Fruit fly (Drosophila melanogaster) whole organism, wandering third instar larva: ENCODE results near the gene CG42564.

Experiments
- Abd-B ChIP-seq: fragments of >200 bp; optimal IDR thresholded peaks from 2 replicates; lab custom pipeline; 2017; ENCODE audit warnings: missing biosample characterization, missing genetic modification characterization
- CG32264 ChIP-seq: fragments of 200-800 bp; sonication (Bioruptor generic); optimal IDR thresholded peaks from 2 replicates; lab custom pipeline; 2016; ENCODE audit warnings: missing biosample characterization, missing genetic modification characterization
- CG9705 ChIP-seq: fragments of 200-800 bp; sonication (Bioruptor generic); optimal IDR thresholded peaks from 2 replicates; lab custom pipeline; 2018; ENCODE audit warnings: missing biosample characterization, mild to moderate bottlenecking, missing genetic modification characterization
- CrebA ChIP-seq: fragments of 200-800 bp; sonication (Bioruptor generic); optimal IDR thresholded peaks from 2 replicates; lab custom pipeline; 2016; ENCODE audit warnings: missing biosample characterization, mild to moderate bottlenecking, missing genetic modification characterization, borderline replicate concordance
- Dfd ChIP-seq: fragments of >200 bp; optimal IDR thresholded peaks from 2 replicates; lab custom pipeline; 2017; ENCODE audit warnings: missing biosample characterization, missing genetic modification characterization
- Dif ChIP-seq: fragments of 200-275, 200-300 bp; sonication (Bioruptor generic); optimal IDR thresholded peaks from 2 replicates; lab custom pipeline; 2018; ENCODE audit warnings: missing biosample characterization, missing genetic modification characterization; ENCODE audit not compliant: partially characterized antibody
- HLH106 ChIP-seq: fragments of 200-800 bp; optimal IDR thresholded peaks from 3 replicates; lab custom pipeline; 2019; ENCODE audit warnings: missing biosample characterization, mild to moderate bottlenecking, missing genetic modification characterization, moderate library complexity
- Hnf4 ChIP-seq: fragments of 200-800 bp; sonication (Bioruptor generic); optimal IDR thresholded peaks from 2 replicates; lab custom pipeline; 2016; ENCODE audit warnings: missing biosample characterization, mild to moderate bottlenecking, missing genetic modification characterization
- Hr78 ChIP-seq: fragments of >200 bp; optimal IDR thresholded peaks from 2 replicates; lab custom pipeline; 2017; ENCODE audit warnings: missing biosample characterization, missing genetic modification characterization
- Hr83 ChIP-seq: fragments of 200-300 bp; sonication (Bioruptor generic); optimal IDR thresholded peaks from 2 replicates; lab custom pipeline; 2016; ENCODE audit warnings: missing biosample characterization, mild to moderate bottlenecking, missing genetic modification characterization, moderate library complexity; ENCODE audit not compliant: poor library complexity, severe bottlenecking
- Mio ChIP-seq: sonication (Bioruptor generic); optimal IDR thresholded peaks from 2 replicates; lab custom pipeline; 2016; ENCODE audit warnings: missing biosample characterization, missing genetic modification characterization
- Myc ChIP-seq: fragments of >200 bp; optimal IDR thresholded peaks from 2 replicates; lab custom pipeline; 2017
- N ChIP-seq: fragments of >200 bp; optimal IDR thresholded peaks from 2 replicates; lab custom pipeline; 2018; ENCODE audit warnings: missing biosample characterization, missing external identifiers, missing genetic modification characterization
- OdsH ChIP-seq: fragments of 200-800 bp; sonication (Bioruptor generic); optimal IDR thresholded peaks from 2 replicates; lab custom pipeline; 2016; ENCODE audit warnings: missing biosample characterization, mild to moderate bottlenecking, missing genetic modification characterization
- Rel ChIP-seq, 2 experiments: fragments of 200-800 bp; sonication (Bioruptor generic) in 1 of 2; optimal IDR thresholded peaks; 2 replicates in 1 of 2; 3 replicates in 1 of 2; lab custom pipeline; 2016 to 2019; ENCODE audit warnings: mild to moderate bottlenecking in 2 of 2, missing biosample characterization in 2 of 2, missing genetic modification characterization in 2 of 2, moderate library complexity in 1 of 2
- Sp1 ChIP-seq: fragments of 200-800 bp; sonication (Bioruptor generic); optimal IDR thresholded peaks from 3 replicates; lab custom pipeline; 2019; ENCODE audit warnings: missing biosample characterization, mild to moderate bottlenecking, missing genetic modification characterization, moderate library complexity
- Vsx2 ChIP-seq: fragments of 200-300, 225-300 bp; sonication (Bioruptor generic); optimal IDR thresholded peaks from 2 replicates; lab custom pipeline; 2018; ENCODE audit warnings: missing biosample characterization, missing genetic modification characterization; ENCODE audit not compliant: partially characterized antibody
- br ChIP-seq: fragments of 200-800 bp; sonication (Bioruptor generic); optimal IDR thresholded peaks from 2 replicates; lab custom pipeline; 2016; ENCODE audit warnings: missing biosample characterization, missing genetic modification characterization
- brk ChIP-seq: fragments of 200-800 bp; sonication (Bioruptor generic); optimal IDR thresholded peaks from 2 replicates; lab custom pipeline; 2016; ENCODE audit warnings: missing biosample characterization, mild to moderate bottlenecking, missing genetic modification characterization
- dl ChIP-seq, 2 experiments: fragments of 175-275, 200-275 bp in 1 of 2; fragments of 200-275 bp in 1 of 2; sonication (Bioruptor generic); optimal IDR thresholded peaks; lab custom pipeline; 2018; ENCODE audit warnings: mild to moderate bottlenecking in 2 of 2, missing biosample characterization in 2 of 2, missing genetic modification characterization in 2 of 2, moderate library complexity in 2 of 2; ENCODE audit not compliant: partially characterized antibody in 2 of 2, insufficient read depth in 1 of 2
- dmrt93B ChIP-seq: fragments of 200-800 bp; sonication (Bioruptor generic); optimal IDR thresholded peaks from 2 replicates; lab custom pipeline; 2018; ENCODE audit warnings: missing biosample characterization, mild to moderate bottlenecking, missing genetic modification characterization
- dsf ChIP-seq: sonication (Bioruptor generic); optimal IDR thresholded peaks from 2 replicates; lab custom pipeline; 2016; ENCODE audit warnings: missing biosample characterization, missing genetic modification characterization, borderline replicate concordance
- ey ChIP-seq: fragments of 200-800 bp; sonication (Bioruptor generic); optimal IDR thresholded peaks from 2 replicates; lab custom pipeline; 2016; ENCODE audit warnings: missing biosample characterization, missing genetic modification characterization
- foxo ChIP-seq, 2 experiments: fragments of 200-800 bp; sonication (Bioruptor generic); optimal IDR thresholded peaks; 2 replicates in 1 of 2; 3 replicates in 1 of 2; lab custom pipeline; 2016 to 2017; ENCODE audit warnings: missing biosample characterization in 2 of 2, missing genetic modification characterization in 2 of 2
- fru ChIP-seq: fragments of 200-800 bp; sonication (Bioruptor generic); optimal IDR thresholded peaks from 3 replicates; lab custom pipeline; 2016; ENCODE audit warnings: missing biosample characterization, mild to moderate bottlenecking, missing genetic modification characterization
- h ChIP-seq: fragments of 200-800 bp; sonication (Bioruptor generic); optimal IDR thresholded peaks from 3 replicates; lab custom pipeline; 2016; ENCODE audit warnings: missing biosample characterization, mild to moderate bottlenecking, missing genetic modification characterization
- jim ChIP-seq: fragments of 175-275, 200-325 bp; sonication (Bioruptor generic); optimal IDR thresholded peaks from 2 replicates; lab custom pipeline; 2016; ENCODE audit warnings: missing biosample characterization, mild to moderate bottlenecking, missing genetic modification characterization
- lola ChIP-seq: fragments of >200 bp; optimal IDR thresholded peaks from 2 replicates; lab custom pipeline; 2017; ENCODE audit warnings: missing biosample characterization, missing genetic modification characterization
- pan ChIP-seq: fragments of >200 bp; optimal IDR thresholded peaks from 2 replicates; lab custom pipeline; 2017
- psq ChIP-seq: fragments of 200-800 bp; sonication (Bioruptor generic); optimal IDR thresholded peaks from 3 replicates; lab custom pipeline; 2017; ENCODE audit warnings: missing biosample characterization, mild to moderate bottlenecking, missing genetic modification characterization, moderate library complexity
- rgr ChIP-seq: fragments of 200-800 bp; sonication (Bioruptor generic); optimal IDR thresholded peaks from 3 replicates; lab custom pipeline; 2016; ENCODE audit warnings: missing biosample characterization, mild to moderate bottlenecking, missing genetic modification characterization
- sage ChIP-seq: fragments of 200-800 bp; sonication (Bioruptor generic); optimal IDR thresholded peaks from 2 replicates; lab custom pipeline; 2016; ENCODE audit warnings: missing biosample characterization, mild to moderate bottlenecking, missing genetic modification characterization
- sv ChIP-seq: fragments of 200-800 bp; sonication (Bioruptor generic); optimal IDR thresholded peaks from 3 replicates; lab custom pipeline; 2016; ENCODE audit warnings: missing biosample characterization, missing genetic modification characterization
- tai ChIP-seq: sonication (Bioruptor generic); optimal IDR thresholded peaks from 2 replicates; lab custom pipeline; 2016; ENCODE audit warnings: missing biosample characterization, missing genetic modification characterization
- usp ChIP-seq: fragments of >200 bp; optimal IDR thresholded peaks from 2 replicates; lab custom pipeline; 2017; ENCODE audit warnings: missing biosample characterization, missing genetic modification characterization
- woc ChIP-seq: sonication (Bioruptor generic); optimal IDR thresholded peaks from 2 replicates; lab custom pipeline; 2016; ENCODE audit warnings: missing biosample characterization, mild to moderate bottlenecking, missing genetic modification characterization

The CG42564 gene

DNA sequence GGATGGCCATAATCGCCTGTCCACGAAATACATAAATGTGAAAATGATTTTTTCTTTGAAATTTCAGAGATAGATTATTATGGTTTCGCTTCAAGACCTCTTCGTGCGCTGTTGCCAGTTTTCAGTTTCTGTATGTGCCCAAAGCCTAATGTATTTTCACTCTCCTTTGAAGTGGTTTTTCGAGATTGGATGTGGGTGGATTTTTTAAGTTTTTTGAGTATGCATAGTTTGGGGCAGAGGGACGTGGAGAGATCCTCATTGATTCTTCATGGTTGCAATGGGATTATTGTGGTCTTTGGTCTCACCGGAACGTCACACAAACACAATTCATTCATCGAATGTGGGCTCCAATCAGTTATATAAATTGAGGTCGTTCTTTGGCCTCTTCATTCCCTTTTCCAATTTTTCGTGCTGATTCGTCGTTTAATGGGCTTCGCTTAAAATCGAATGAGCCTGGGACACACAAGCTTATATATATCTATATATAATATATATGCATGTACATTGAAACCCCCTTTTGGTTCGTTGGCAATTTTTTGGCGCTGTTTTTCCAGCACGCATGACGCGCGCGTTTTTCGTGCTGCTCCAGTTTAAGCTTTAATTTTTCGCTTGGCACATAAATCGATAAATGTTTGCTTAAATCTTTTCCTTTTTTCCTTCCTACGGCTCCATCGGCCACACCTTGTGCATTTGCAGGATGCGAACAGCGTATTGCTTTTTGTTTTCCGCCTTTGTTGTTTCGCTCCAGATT, 37.4 kb downstream of the CG42564 start:
- TF ChIP-seq jim (no peak), sv (GFP tag; lab: Kevin White, UChicago) (no peak), usp (GFP tag; lab: Kevin White, UChicago) (no peak), Hr83 (GFP tag; lab: Kevin White, UChicago) (no peak), Abd-B (GFP tag; lab: Kevin White, UChicago) (no peak), N (GFP tag; lab: Kevin White, UChicago) (no peak), brk (GFP tag; lab: Kevin White, UChicago) (no peak), OdsH (GFP tag; lab: Kevin White, UChicago) (no peak), Mio (GFP tag; lab: Kevin White, UChicago) (no peak), dmrt93B (GFP tag; lab: Kevin White, UChicago) (no peak), rgr (GFP tag; lab: Kevin White, UChicago) (no peak)

DNA sequence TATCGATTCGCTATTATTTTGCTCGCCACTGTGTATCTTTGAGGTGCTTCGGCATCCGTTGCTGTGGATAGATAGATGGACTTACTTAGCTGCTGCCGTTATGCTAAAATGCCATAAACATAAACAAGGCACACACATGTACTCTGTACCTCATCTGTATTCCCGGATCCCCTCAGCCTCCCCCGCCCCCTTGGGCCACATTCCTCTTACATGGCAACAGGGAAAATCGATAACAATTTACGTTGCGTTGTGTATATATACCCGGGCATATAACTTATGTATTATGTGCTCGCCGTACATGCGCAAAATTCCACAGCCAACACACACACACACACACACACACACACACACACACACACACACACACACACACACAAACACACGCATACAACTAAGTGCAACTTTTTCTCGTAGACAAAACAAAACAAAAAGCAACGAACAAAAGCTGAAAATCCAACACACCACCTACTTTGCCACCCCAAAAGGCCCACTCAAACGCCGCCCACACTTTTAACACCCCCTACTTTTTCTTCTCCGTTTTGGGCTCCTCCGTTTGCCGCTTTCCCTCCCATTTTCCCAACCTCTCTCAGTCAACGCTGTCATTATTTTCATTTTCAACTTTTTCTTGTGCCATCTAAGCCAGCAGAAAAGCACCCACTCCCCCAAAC, 39.6 kb downstream of the CG42564 start:
- TF ChIP-seq Dfd (GFP tag; lab: Kevin White, UChicago), result peak; percentile 81
- TF ChIP-seq dmrt93B (GFP tag; lab: Kevin White, UChicago), result no peak
- TF ChIP-seq, all 38 proteins: peak for 1

DNA sequence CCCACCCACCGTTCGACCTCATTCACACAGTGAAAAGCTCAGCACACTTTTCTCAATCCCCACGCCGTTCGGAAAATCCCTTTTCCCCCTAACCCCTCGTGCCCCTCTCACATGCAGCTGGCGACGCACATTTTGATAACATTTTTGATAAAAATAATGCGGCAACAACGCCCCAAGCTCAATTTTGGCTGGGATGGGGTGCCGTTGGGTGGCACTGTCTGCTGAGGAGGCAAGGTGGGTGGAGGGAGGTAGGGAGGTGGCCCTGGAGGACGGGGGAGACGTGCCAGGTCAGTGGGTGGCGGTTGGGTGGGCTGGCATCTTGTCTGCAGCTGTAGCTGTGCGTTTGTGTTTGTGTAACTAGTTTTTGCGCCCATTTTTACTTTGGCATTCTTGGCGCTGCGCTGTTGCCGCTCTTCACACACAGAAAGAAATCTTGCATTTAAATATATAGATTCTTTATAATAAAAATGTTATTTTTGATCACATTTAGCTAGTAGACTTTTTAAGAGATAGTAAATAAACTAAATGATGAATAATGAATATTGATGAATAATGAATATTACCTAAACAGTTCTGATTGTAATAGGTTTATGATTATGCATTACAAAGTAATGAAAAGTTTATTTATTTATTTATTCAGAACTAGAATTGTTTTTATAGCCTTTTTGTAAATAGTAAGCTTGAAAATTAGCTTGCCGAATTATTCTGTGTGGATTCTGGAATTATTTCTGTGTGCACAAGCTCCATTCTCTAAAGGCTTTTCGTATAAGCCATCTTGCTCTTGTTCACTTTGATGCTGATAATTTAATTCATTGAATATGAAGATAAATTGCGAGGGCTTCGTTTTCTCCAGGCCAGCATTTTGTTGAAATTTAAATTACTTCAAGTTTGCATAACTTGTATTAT, 40.4 kb downstream of the CG42564 start:
- no peak for TF ChIP-seq sage (GFP tag; lab: Kevin White, UChicago)
- TF ChIP-seq Dfd (GFP tag; lab: Kevin White, UChicago), result peak; percentile 51

DNA sequence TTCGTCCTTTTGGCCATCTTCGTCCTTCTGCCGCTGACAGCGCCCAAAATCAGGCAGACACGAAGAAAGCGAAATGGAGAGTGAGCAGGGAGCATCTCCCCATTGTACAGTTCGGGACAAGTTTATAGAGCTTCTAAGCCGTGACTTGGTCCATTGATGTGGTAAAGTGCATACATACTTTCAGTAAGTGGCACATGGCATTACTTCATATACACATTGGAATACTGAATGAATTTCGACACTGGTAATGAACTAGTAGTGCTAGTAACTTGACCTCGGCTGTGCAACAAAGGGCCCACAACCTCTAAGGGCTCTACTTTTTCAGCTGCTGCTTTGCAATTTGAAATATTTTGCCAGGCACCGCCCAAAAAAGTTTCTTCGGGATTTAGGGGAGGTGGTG, 42.0 kb downstream of the CG42564 start:
- TF ChIP-seq foxo (GFP tag; optimal IDR thresholded peaks at IDR 0.05; lab: Kevin White, UChicago), result peak in 1 of 2 experiments; percentile 61
- no peak for TF ChIP-seq Myc (lab: Kevin White, UChicago)
- no peak for TF ChIP-seq Dif
- TF ChIP-seq Hr78, result no peak
- TF ChIP-seq fru (GFP tag; lab: Kevin White, UChicago), result peak; percentile 23
- TF ChIP-seq lola (GFP tag; lab: Kevin White, UChicago), result no peak
- peak; percentile 52 for TF ChIP-seq ey (GFP tag; lab: Kevin White, UChicago)
- TF ChIP-seq Vsx2 (GFP tag; lab: Kevin White, UChicago), result no peak
- TF ChIP-seq CG32264 (GFP tag; lab: Kevin White, UChicago), result peak; percentile 35
- TF ChIP-seq woc (GFP tag; lab: Kevin White, UChicago), result no peak
- peak; percentile 42 for TF ChIP-seq h (GFP tag; lab: Kevin White, UChicago)
- no peak for TF ChIP-seq brk (GFP tag; lab: Kevin White, UChicago)
- peak; percentile 43 for TF ChIP-seq br (GFP tag; lab: Kevin White, UChicago)
- peak; percentile 37 for TF ChIP-seq Sp1 (GFP tag; lab: Kevin White, UChicago)
- peak; percentile 29 for TF ChIP-seq HLH106
- peak; percentile 62 for TF ChIP-seq rgr (GFP tag; lab: Kevin White, UChicago)
- peak; percentile 21 for TF ChIP-seq psq (GFP tag; lab: Kevin White, UChicago)
- peak; percentile 4 for TF ChIP-seq dmrt93B (GFP tag; lab: Kevin White, UChicago)
- TF ChIP-seq pan (lab: Kevin White, UChicago), result no peak
- TF ChIP-seq tai (GFP tag; lab: Kevin White, UChicago), result no peak
- no peak for TF ChIP-seq jim
- no peak for TF ChIP-seq dl (GFP tag; optimal IDR thresholded peaks at IDR 0.05; lab: Kevin White, UChicago; ENCODE audit: insufficient read depth in 1 of 2, partially characterized antibody in 2 of 2)
- TF ChIP-seq dsf (GFP tag; lab: Kevin White, UChicago), result no peak
- TF ChIP-seq Rel (GFP tag; optimal IDR thresholded peaks at IDR 0.05; lab: Kevin White, UChicago), result no peak
- TF ChIP-seq Rel (tag; optimal IDR thresholded peaks at IDR 0.05; lab: Kevin White, UChicago), result no peak
- TF ChIP-seq sv (GFP tag; lab: Kevin White, UChicago), result peak; percentile 62
- TF ChIP-seq Hr83 (GFP tag; lab: Kevin White, UChicago), result peak; percentile 25
- TF ChIP-seq Hnf4 (GFP tag; lab: Kevin White, UChicago), result peak; percentile 52
- TF ChIP-seq Dfd (GFP tag; lab: Kevin White, UChicago), result no peak
- peak; percentile 44 for TF ChIP-seq OdsH (GFP tag; lab: Kevin White, UChicago)
- no peak for TF ChIP-seq CrebA (GFP tag; lab: Kevin White, UChicago)
- TF ChIP-seq CG9705, result no peak
- no peak for TF ChIP-seq sage (GFP tag; lab: Kevin White, UChicago)
